Worm (Caenorhabditis elegans): ENCODE data around the gene H06I04.3.

DNA sequence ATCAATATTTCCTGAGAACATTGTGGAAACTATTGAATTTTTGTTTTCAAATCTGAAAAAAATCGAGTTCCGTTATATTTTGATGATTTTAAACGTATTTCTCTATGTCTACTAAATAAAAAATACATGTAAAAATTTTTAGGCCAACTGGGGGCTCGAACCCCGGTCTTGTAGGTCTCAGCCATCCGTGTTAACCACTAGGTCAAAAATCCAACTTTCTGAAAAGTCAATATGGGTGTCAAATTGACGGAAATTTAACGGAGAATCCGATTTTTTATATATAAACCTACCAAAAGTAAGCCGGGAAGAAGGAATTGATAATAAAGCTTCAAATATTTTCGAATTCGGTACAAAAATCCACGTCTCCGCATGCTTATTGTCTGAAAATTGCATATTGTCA is 36.0 kb downstream of the H06I04.3 start:
- TF ChIP-seq hmg-20 (GFP tag; IDR thresholded peaks at IDR 0.05) (no peak), bed-2 (GFP tag; IDR thresholded peaks at IDR 0.05) (no peak), nhr-90 (tag; optimal IDR thresholded peaks at IDR 0.05) (no peak), unc-62 (GFP tag; optimal IDR thresholded peaks at IDR 0.05) (no peak), K11D2.4 (GFP tag; IDR thresholded peaks at IDR 0.05) (no peak), ceh-79 (tag; optimal IDR thresholded peaks at IDR 0.05) (no peak), B0019.2 (GFP tag; conservative IDR thresholded peaks at IDR 0.05) (no peak), cebp-1 (GFP tag; IDR thresholded peaks at IDR 0.05) (no peak), cebp-1 (tag; optimal IDR thresholded peaks at IDR 0.05) (no peak), unc-130 (GFP tag; optimal IDR thresholded peaks at IDR 0.05) (no peak)
